Worm (Caenorhabditis elegans) whole organism, young adult: Measurements from ENCODE around the gene T24E12.3.

Experiments
- ceh-27 ChIP-seq: fragments of 200-800 bp; sonication (Bioruptor generic); optimal IDR thresholded peaks from 2 replicates; lab custom pipeline; 2018; ENCODE audit warnings: mild to moderate bottlenecking, missing genetic modification characterization, moderate library complexity, missing compliant biosample characterization
- ceh-58 ChIP-seq: fragments of 200-800 bp; sonication (Bioruptor generic); IDR thresholded peaks from 2 replicates; pipeline ENCODE4 v1.3.6; 2022; ENCODE audit warnings: missing genetic modification characterization, missing compliant biosample characterization
- lin-26 ChIP-seq: fragments of 200-800 bp; sonication (Bioruptor generic); IDR thresholded peaks from 2 replicates; pipeline ENCODE4 v1.3.6; 2022; ENCODE audit warnings: missing genetic modification reagents, missing genetic modification characterization, missing compliant biosample characterization
- mcd-1 ChIP-seq: fragments of 200-800 bp; sonication (Bioruptor generic); IDR thresholded peaks from 2 replicates; pipeline ENCODE4 v1.3.6; 2022; ENCODE audit warnings: missing genetic modification reagents, missing genetic modification characterization, missing compliant biosample characterization
- mes-4 ChIP-seq: sonication (generic microtip); optimal IDR thresholded peaks from 2 replicates; lab custom pipeline; 2016; ENCODE audit warnings: missing genotype, missing genetic modification characterization, missing compliant biosample characterization

DNA sequence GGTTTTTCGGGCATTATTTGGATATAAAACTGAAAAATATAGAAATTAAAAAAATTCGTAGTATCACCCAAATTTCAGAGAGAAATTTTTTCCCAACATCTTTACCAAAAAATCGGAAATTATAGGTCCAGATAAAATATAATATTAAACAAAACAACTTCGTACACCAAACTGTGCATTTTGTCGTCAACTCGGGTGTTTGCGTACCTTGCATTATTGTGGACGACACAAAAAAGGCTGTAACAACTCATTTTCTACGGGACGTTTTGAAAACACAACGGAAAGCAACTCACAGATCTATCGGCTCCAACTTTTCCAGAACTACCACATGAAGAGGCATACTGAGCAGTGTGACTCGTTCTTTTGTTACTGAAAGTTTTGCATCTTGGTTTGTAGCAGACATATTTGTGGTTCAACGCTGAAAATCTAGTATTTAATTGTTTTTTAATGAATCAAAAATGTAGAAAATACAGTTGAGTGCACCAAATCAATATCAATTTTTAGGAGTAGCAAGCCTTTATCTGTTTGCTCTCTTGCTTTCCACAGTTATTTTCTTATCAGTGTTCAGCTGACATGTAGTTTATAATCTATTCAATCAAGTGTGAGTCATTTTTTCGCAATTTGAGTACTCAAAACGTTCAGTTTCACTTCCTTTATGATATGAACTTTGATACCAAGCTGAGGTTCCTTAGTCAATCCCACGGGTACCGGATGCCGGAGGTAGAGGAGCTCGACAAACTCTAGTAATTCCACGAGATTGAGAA lies 39.8 kb downstream of the T24E12.3 start:
- no peak for TF ChIP-seq mcd-1 (GFP tag; lab: Robert Waterston, UW)
- no peak for TF ChIP-seq ceh-27 (GFP tag; lab: Kevin White, UChicago)
- TF ChIP-seq ceh-58 = no peak
- TF ChIP-seq lin-26 (GFP tag; lab: Robert Waterston, UW) = no peak
- TF ChIP-seq mes-4 = no peak
